Worm (Caenorhabditis elegans) whole organism, L4/young adult: ENCODE results near the gene C08E3.14.

ENCODE experiments used
- W03F9.2 ChIP-seq: fragments of 150-350 bp; optimal IDR thresholded peaks from 2 replicates; lab custom pipeline; 2014; ENCODE audit warnings: missing biosample characterization, missing genetic modification characterization
- him-1 ChIP-seq: sonication (generic microtip); optimal IDR thresholded peaks from 2 replicates; lab custom pipeline; 2016; ENCODE audit warnings: missing genotype, missing genetic modification reagents, missing genetic modification characterization, missing compliant biosample characterization

DNA sequence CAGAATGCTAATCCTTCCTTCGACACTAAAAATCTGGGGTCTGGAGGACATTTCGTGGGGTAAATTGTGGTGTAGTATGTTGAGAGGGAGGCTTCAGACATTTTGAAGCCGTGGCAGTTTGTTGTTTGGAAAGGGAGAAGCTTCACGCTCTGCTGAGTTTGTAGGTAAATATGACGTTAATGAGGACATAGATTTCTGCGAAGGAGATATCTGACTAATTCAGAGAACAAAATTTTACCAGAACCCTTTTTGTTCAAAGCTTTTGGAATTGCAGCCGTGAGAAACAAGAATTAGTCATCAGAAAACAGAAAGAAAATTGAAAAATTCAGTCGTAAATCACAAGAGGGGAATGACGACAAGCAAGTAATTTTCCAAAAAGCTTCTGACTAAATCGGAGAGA, 14.7 kb downstream of the C08E3.14 start, which contains the start of gene srh-72:
- no peak for TF ChIP-seq him-1
- TF ChIP-seq W03F9.2 (tag; lab: Kevin White, UChicago): no peak
